Fruit fly (Drosophila melanogaster): ENCODE results near the gene Ir75c.

Gene Ir75c

dm6 chr3L:17802107-17802506, 20.5 kb downstream of the Ir75c start, which contains the start of gene NUCB1 (continued):
- TF ChIP-seq CG12155 (GFP tag; optimal IDR thresholded peaks at IDR 0.05) = peak; percentile 11
- TF ChIP-seq CG7839 (tag; optimal IDR thresholded peaks at IDR 0.05) = no peak
- no peak for TF ChIP-seq CG11398 (GFP tag; optimal IDR thresholded peaks at IDR 0.05)
- TF ChIP-seq wdn (GFP tag; IDR thresholded peaks at IDR 0.05) = no peak
- TF ChIP-seq Fer3 (tag; optimal IDR thresholded peaks at IDR 0.05) = no peak
- no peak for TF ChIP-seq stc (GFP tag; IDR thresholded peaks at IDR 0.05)
- TF ChIP-seq Adf1 (GFP tag; IDR thresholded peaks at IDR 0.05) = no peak
- no peak for TF ChIP-seq CG10565 (GFP tag; optimal IDR thresholded peaks at IDR 0.05)
- peak; percentile 11 for TF ChIP-seq Sin3A (optimal IDR thresholded peaks at IDR 0.05)
- TF ChIP-seq chm (GFP tag; IDR thresholded peaks at IDR 0.05) = no peak
- no peak for TF ChIP-seq sim (GFP tag; IDR thresholded peaks at IDR 0.05)
- no peak for TF ChIP-seq cg (GFP tag; optimal IDR thresholded peaks at IDR 0.05)
- TF ChIP-seq Poxn (GFP tag; IDR thresholded peaks at IDR 0.05) = no peak; the same call in 1 of the 2 replicates
- TF ChIP-seq CG12942 (GFP tag; optimal IDR thresholded peaks at IDR 0.05) = no peak
- TF ChIP-seq HLH4C (GFP tag; IDR thresholded peaks at IDR 0.05; ENCODE audit: partially characterized antibody) = no peak
- TF ChIP-seq odd (GFP tag; optimal IDR thresholded peaks at IDR 0.05) = no peak
- TF ChIP-seq stwl (tag; optimal IDR thresholded peaks at IDR 0.05) = peak; percentile 97
- TF ChIP-seq Chrac-16 (GFP tag; optimal IDR thresholded peaks at IDR 0.05) = peak; percentile 7
- TF ChIP-seq HLH3B (GFP tag; IDR thresholded peaks at IDR 0.05) = no peak
- TF ChIP-seq CG9609 (GFP tag; optimal IDR thresholded peaks at IDR 0.05) = peak; percentile 33
- TF ChIP-seq hkb (optimal IDR thresholded peaks at IDR 0.05) = no peak
- peak; percentile 36; the same call in 1 of the 2 replicates for TF ChIP-seq hkb (GFP tag; IDR thresholded peaks at IDR 0.05)
- peak; percentile 26 for TF ChIP-seq disco-r (GFP tag; optimal IDR thresholded peaks at IDR 0.05)
- TF ChIP-seq CG4424 (GFP tag; optimal IDR thresholded peaks at IDR 0.05) = peak; percentile 33
- TF ChIP-seq CG2678 (tag; optimal IDR thresholded peaks at IDR 0.05) = no peak
- TF ChIP-seq CG42726 (GFP tag; IDR thresholded peaks at IDR 0.05; ENCODE audit: partially characterized antibody) = no peak
- no peak for TF ChIP-seq Lpt (GFP tag; optimal IDR thresholded peaks at IDR 0.05)
- peak; percentile 56; the same call in 1 of the 3 replicates for TF ChIP-seq CG11456 (GFP tag; IDR thresholded peaks at IDR 0.05)
- TF ChIP-seq CG12236 (GFP tag; optimal IDR thresholded peaks at IDR 0.05) = no peak
- no peak for TF ChIP-seq CG1832 (GFP tag; optimal IDR thresholded peaks at IDR 0.05)
- TF ChIP-seq CG13123 (GFP tag; optimal IDR thresholded peaks at IDR 0.05) = no peak
- peak; percentile 2 for TF ChIP-seq CG9727 (GFP tag; optimal IDR thresholded peaks at IDR 0.05)
- peak; percentile 37 for TF ChIP-seq Hsf (GFP tag; optimal IDR thresholded peaks at IDR 0.05)
- TF ChIP-seq usp (GFP tag; optimal IDR thresholded peaks at IDR 0.05) = no peak
- TF ChIP-seq Atf-2 (GFP tag; optimal IDR thresholded peaks at IDR 0.05) = peak; percentile 12
- TF ChIP-seq Hey (tag; optimal IDR thresholded peaks at IDR 0.05) = no peak
- TF ChIP-seq E2f2 (GFP tag; IDR thresholded peaks at IDR 0.05) = peak; percentile 24; the same call in 1 of the 2 replicates
- no peak for TF ChIP-seq C15 (GFP tag; IDR thresholded peaks at IDR 0.05)
- no peak for TF ChIP-seq CG15011 (GFP tag; optimal IDR thresholded peaks at IDR 0.05)
- TF ChIP-seq tll (GFP tag; optimal IDR thresholded peaks at IDR 0.05) = peak in 1 of 2 experiments; percentile 74
- TF ChIP-seq crp (GFP tag; optimal IDR thresholded peaks at IDR 0.05) = peak in 1 of 2 experiments; percentile 87
- TF ChIP-seq NK7.1 (GFP tag; optimal IDR thresholded peaks at IDR 0.05) = no peak
- no peak for TF ChIP-seq ewg (GFP tag; optimal IDR thresholded peaks at IDR 0.05)
- TF ChIP-seq CG12071 (GFP tag; optimal IDR thresholded peaks at IDR 0.05) = no peak
- peak; percentile 16 for TF ChIP-seq CG6765 (GFP tag; optimal IDR thresholded peaks at IDR 0.05)
- no peak for TF ChIP-seq bigmax (GFP tag; optimal IDR thresholded peaks at IDR 0.05)
- no peak for TF ChIP-seq CG14441 (GFP tag; IDR thresholded peaks at IDR 0.05)
- TF ChIP-seq CG18011 (GFP tag; optimal IDR thresholded peaks at IDR 0.05) = no peak
- TF ChIP-seq repo (GFP tag; optimal IDR thresholded peaks at IDR 0.05) = peak; percentile 2
- no peak for TF ChIP-seq Nf-YA (GFP tag; IDR thresholded peaks at IDR 0.05)
- TF ChIP-seq CG17328 (GFP tag; IDR thresholded peaks at IDR 0.05) = peak; percentile 37; the same call in 1 of the 2 replicates
- TF ChIP-seq ase (GFP tag; IDR thresholded peaks at IDR 0.05) = no peak

Data from whole organism, embryonic.